Worm (Caenorhabditis elegans): ENCODE measurements around the gene zim-2.

Gene zim-2

ce11 chrIV:10511432-10511831, 43.6 kb upstream of the zim-2 start (continued):
- no peak for TF ChIP-seq hlh-17 (GFP tag; optimal IDR thresholded peaks at IDR 0.05; ENCODE audit: borderline replicate concordance)

ce11 chrIV:10512752-10513151, 42.3 kb upstream of the zim-2 start:
- TF ChIP-seq ces-1 (GFP tag; optimal IDR thresholded peaks at IDR 0.05), result no peak
- no peak for TF ChIP-seq lin-13 (GFP tag; optimal IDR thresholded peaks at IDR 0.05)
- peak; percentile 99 for TF ChIP-seq dsc-1 (tag; optimal IDR thresholded peaks at IDR 0.05)
- TF ChIP-seq ceh-63 (GFP tag; optimal IDR thresholded peaks at IDR 0.05), result no peak
- no peak for TF ChIP-seq lir-3 (tag; optimal IDR thresholded peaks at IDR 0.05; ENCODE audit: poor library complexity)
- TF ChIP-seq nhr-76 (tag; optimal IDR thresholded peaks at IDR 0.05), result no peak
- no peak for TF ChIP-seq unc-62 (GFP tag; optimal IDR thresholded peaks at IDR 0.05)
- TF ChIP-seq unc-86 (tag; optimal IDR thresholded peaks at IDR 0.05), result no peak
- TF ChIP-seq mdl-1 (tag; optimal IDR thresholded peaks at IDR 0.05), result no peak
- no peak for TF ChIP-seq C34B4.2 (tag; optimal IDR thresholded peaks at IDR 0.05)
- no peak for TF ChIP-seq hlh-4 (tag; optimal IDR thresholded peaks at IDR 0.05)
- no peak for TF ChIP-seq C04F5.9 (tag; optimal IDR thresholded peaks at IDR 0.05)
- no peak for TF ChIP-seq Y116A8C.19 (tag; optimal IDR thresholded peaks at IDR 0.05; ENCODE audit: borderline replicate concordance)
- no peak for TF ChIP-seq pqm-1 (tag; optimal IDR thresholded peaks at IDR 0.05)
- TF ChIP-seq nhr-90 (tag; optimal IDR thresholded peaks at IDR 0.05; ENCODE audit: poor library complexity), result no peak
- TF ChIP-seq fkh-4 (tag; optimal IDR thresholded peaks at IDR 0.05; ENCODE audit: borderline replicate concordance), result peak; percentile 94
- no peak for TF ChIP-seq hlh-17 (GFP tag; optimal IDR thresholded peaks at IDR 0.05; ENCODE audit: borderline replicate concordance)
- TF ChIP-seq nhr-84 (tag; optimal IDR thresholded peaks at IDR 0.05), result no peak
- TF ChIP-seq alr-1 (tag; optimal IDR thresholded peaks at IDR 0.05; ENCODE audit: borderline replicate concordance), result no peak
- no peak for TF ChIP-seq dpl-1 (GFP tag; optimal IDR thresholded peaks at IDR 0.05)
- TF ChIP-seq ceh-90 (tag; optimal IDR thresholded peaks at IDR 0.05), result no peak
- TF ChIP-seq sup-37 (GFP tag; optimal IDR thresholded peaks at IDR 0.05), result no peak
- TF ChIP-seq C16A3.4 (tag; optimal IDR thresholded peaks at IDR 0.05), result no peak
- no peak for TF ChIP-seq xbp-1 (tag; optimal IDR thresholded peaks at IDR 0.05)
- no peak for TF ChIP-seq isw-1 (GFP tag; IDR thresholded peaks at IDR 0.05)
- peak; percentile 10 for TF ChIP-seq mef-2 (tag; optimal IDR thresholded peaks at IDR 0.05)
- TF ChIP-seq swsn-7 (tag; optimal IDR thresholded peaks at IDR 0.05), result no peak
- no peak for TF ChIP-seq egl-27 (tag; optimal IDR thresholded peaks at IDR 0.05)
- no peak for TF ChIP-seq skn-1 (tag; optimal IDR thresholded peaks at IDR 0.05)
- TF ChIP-seq nhr-77 (tag; optimal IDR thresholded peaks at IDR 0.05), result no peak
- TF ChIP-seq sox-4 (tag; optimal IDR thresholded peaks at IDR 0.05), result no peak
- TF ChIP-seq rnt-1 (tag; optimal IDR thresholded peaks at IDR 0.05), result peak; percentile 51
- no peak for TF ChIP-seq aha-1 (tag; optimal IDR thresholded peaks at IDR 0.05)
- TF ChIP-seq nhr-11 (tag; optimal IDR thresholded peaks at IDR 0.05), result no peak
- TF ChIP-seq irx-1 (tag; optimal IDR thresholded peaks at IDR 0.05), result no peak
- no peak; the same call in 1 of the 2 replicates for TF ChIP-seq nhr-19 (GFP tag; conservative IDR thresholded peaks at IDR 0.05)
- no peak for TF ChIP-seq jun-1 (tag; optimal IDR thresholded peaks at IDR 0.05)
- no peak for TF ChIP-seq elt-3 (tag; optimal IDR thresholded peaks at IDR 0.05)
- no peak for TF ChIP-seq lin-35 (GFP tag; optimal IDR thresholded peaks at IDR 0.05)
- TF ChIP-seq grh-1 (GFP tag; IDR thresholded peaks at IDR 0.05), result no peak
- peak; percentile 77 for TF ChIP-seq pag-3 (tag; optimal IDR thresholded peaks at IDR 0.05; ENCODE audit: borderline replicate concordance, insufficient read depth)
- no peak for TF ChIP-seq nhr-237 (tag; optimal IDR thresholded peaks at IDR 0.05)
- no peak for TF ChIP-seq ceh-88 (GFP tag; IDR thresholded peaks at IDR 0.05)
- TF ChIP-seq blmp-1 (tag; optimal IDR thresholded peaks at IDR 0.05), result no peak
- peak; percentile 53 for TF ChIP-seq nhr-71 (tag; optimal IDR thresholded peaks at IDR 0.05)
- peak; percentile 39 for TF ChIP-seq snu-23 (GFP tag; optimal IDR thresholded peaks at IDR 0.05)
- no peak for TF ChIP-seq tbx-2 (tag; optimal IDR thresholded peaks at IDR 0.05)
- no peak for TF ChIP-seq hpl-2 (GFP tag; optimal IDR thresholded peaks at IDR 0.05)
- no peak for TF ChIP-seq aly-2 (tag; optimal IDR thresholded peaks at IDR 0.05)
- no peak for TF ChIP-seq ama-1 (optimal IDR thresholded peaks at IDR 0.05)
- TF ChIP-seq efl-1 (optimal IDR thresholded peaks at IDR 0.05), result no peak
- TF ChIP-seq efl-1 (GFP tag; optimal IDR thresholded peaks at IDR 0.05 in 1 of 2), result peak in 1 of 2 experiments; percentile 78
